Worm (Caenorhabditis elegans): Measurements from ENCODE around the gene F54H12.7.
A peak's percentile ranks its signal among the peaks of the same experiment; 100 is the strongest.

The F54H12.7 gene

DNA sequence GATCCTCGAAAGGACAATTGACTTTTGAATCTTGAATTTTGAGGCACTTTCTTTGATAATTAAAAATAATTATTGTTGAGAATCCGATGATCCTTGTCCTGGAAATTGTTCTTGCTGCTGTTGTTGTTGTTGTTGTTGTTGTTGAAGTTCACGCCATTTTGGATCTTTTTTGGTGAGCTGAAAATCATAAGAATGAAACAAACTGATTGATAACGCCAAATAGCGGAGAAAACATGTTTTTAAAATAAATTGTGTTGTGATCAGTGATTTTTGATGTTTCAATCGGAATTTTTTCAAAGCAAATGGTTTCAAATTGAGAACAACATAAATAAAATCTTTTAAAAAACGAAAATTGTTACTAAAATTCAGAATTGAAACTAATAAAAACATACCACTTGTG, 47.9 kb downstream of the F54H12.7 start:
- TF ChIP-seq mdt-29 (GFP tag; IDR thresholded peaks at IDR 0.05), result no peak
- TF ChIP-seq ZK546.5 (tag; optimal IDR thresholded peaks at IDR 0.05), result no peak
- TF ChIP-seq egl-27 (tag; optimal IDR thresholded peaks at IDR 0.05), result no peak
- no peak for TF ChIP-seq daf-16 (GFP tag; optimal IDR thresholded peaks at IDR 0.05)
- TF ChIP-seq daf-16 (tag; optimal IDR thresholded peaks at IDR 0.05), result peak; percentile 96
- TF ChIP-seq ctbp-1 (GFP tag; IDR thresholded peaks at IDR 0.05), result no peak
- no peak for TF ChIP-seq lin-1 (GFP tag; IDR thresholded peaks at IDR 0.05)
- no peak for TF ChIP-seq mep-1 (tag; optimal IDR thresholded peaks at IDR 0.05)
- TF ChIP-seq Y105C5A.15 (GFP tag; IDR thresholded peaks at IDR 0.05), result no peak
- TF ChIP-seq sdz-12 (GFP tag; optimal IDR thresholded peaks at IDR 0.05), result no peak

Data from whole organism, L4 larva.